Fruit fly (Drosophila melanogaster): ENCODE measurements around the gene Hsp68.

Hsp68 gene

dm6 chr3R:24073703-24074102 is 16.6 kb upstream of the Hsp68 start (continued):
- peak; percentile 8 for TF ChIP-seq zf30C (GFP tag; optimal IDR thresholded peaks at IDR 0.05)
- peak; percentile 21 for TF ChIP-seq cwo (GFP tag; optimal IDR thresholded peaks at IDR 0.05)
- TF ChIP-seq ham (GFP tag; IDR thresholded peaks at IDR 0.05): no peak
- TF ChIP-seq CG17829 (tag; optimal IDR thresholded peaks at IDR 0.05): no peak
- no peak; the same call in 1 of the 2 replicates for TF ChIP-seq CG3847 (GFP tag; IDR thresholded peaks at IDR 0.05)
- TF ChIP-seq CG6689 (GFP tag; IDR thresholded peaks at IDR 0.05): no peak
- no peak for TF ChIP-seq CG11247 (GFP tag; IDR thresholded peaks at IDR 0.05)
- TF ChIP-seq jing (GFP tag; optimal IDR thresholded peaks at IDR 0.05): no peak
- no peak for TF ChIP-seq CG18011 (GFP tag; optimal IDR thresholded peaks at IDR 0.05)
- no peak for TF ChIP-seq HLHmδ (GFP tag; optimal IDR thresholded peaks at IDR 0.05)
- no peak for TF ChIP-seq CG10209 (GFP tag; optimal IDR thresholded peaks at IDR 0.05)
- no peak for TF ChIP-seq inv (GFP tag; IDR thresholded peaks at IDR 0.05; ENCODE audit: partially characterized antibody)
- peak; percentile 21 for TF ChIP-seq CoRest (tag; optimal IDR thresholded peaks at IDR 0.05)
- 0 out of 2 replicates have a peak, but pooled peaks have one; percentile 10 for TF ChIP-seq CG9932 (GFP tag; IDR thresholded peaks at IDR 0.05)
- TF ChIP-seq gem (tag; optimal IDR thresholded peaks at IDR 0.05): peak; percentile 28
- peak; percentile 54; the same call in 2 of the 3 replicates for TF ChIP-seq row (GFP tag; IDR thresholded peaks at IDR 0.05)
- no peak for TF ChIP-seq CG17328 (GFP tag; IDR thresholded peaks at IDR 0.05)
- TF ChIP-seq Max (GFP tag; optimal IDR thresholded peaks at IDR 0.05): no peak
- TF ChIP-seq sens (GFP tag): peak; percentile 37
- peak; percentile 65; the same call in 2 of the 3 replicates for TF ChIP-seq Dbx (GFP tag; IDR thresholded peaks at IDR 0.05)

- TF ChIP-seq CG9817 (tag; optimal IDR thresholded peaks at IDR 0.05): no peak
- no peak for TF ChIP-seq Lpt (GFP tag; optimal IDR thresholded peaks at IDR 0.05)
- no peak for TF ChIP-seq stc (GFP tag; IDR thresholded peaks at IDR 0.05)
- TF ChIP-seq Dp (GFP tag; optimal IDR thresholded peaks at IDR 0.05): no peak
- TF ChIP-seq Abd-B (GFP tag; optimal IDR thresholded peaks at IDR 0.05): no peak
- TF ChIP-seq CG11723 (GFP tag; optimal IDR thresholded peaks at IDR 0.05): no peak
- no peak for TF ChIP-seq CG42726 (GFP tag; IDR thresholded peaks at IDR 0.05; ENCODE audit: partially characterized antibody)
- peak; percentile 96 for TF ChIP-seq CG13894 (tag; optimal IDR thresholded peaks at IDR 0.05)
- no peak for TF ChIP-seq trem (tag; optimal IDR thresholded peaks at IDR 0.05)
Measured at dm6 chr3R:24069965-24070364, 12.9 kb upstream of the Hsp68 start.

- TF ChIP-seq CG32532 (GFP tag; IDR thresholded peaks at IDR 0.05) (peak; percentile 57; the same call in 1 of the 2 replicates), CG2116 (GFP tag; optimal IDR thresholded peaks at IDR 0.05) (no peak), CG13775 (GFP tag; optimal IDR thresholded peaks at IDR 0.05) (no peak), dysf (GFP tag; IDR thresholded peaks at IDR 0.05) (peak; percentile 36; the same call in 1 of the 3 replicates), CG17385 (GFP tag; optimal IDR thresholded peaks at IDR 0.05) (peak; percentile 16), CG14050 (GFP tag; IDR thresholded peaks at IDR 0.05) (peak; percentile 37; the same call in 1 of the 3 replicates), bcd (GFP tag; optimal IDR thresholded peaks at IDR 0.05) (no peak), CG17829 (tag; optimal IDR thresholded peaks at IDR 0.05) (no peak), Fer3 (tag; optimal IDR thresholded peaks at IDR 0.05) (peak; percentile 3), CG30403 (GFP tag; optimal IDR thresholded peaks at IDR 0.05) (peak; percentile 12), CG12769 (tag; optimal IDR thresholded peaks at IDR 0.05) (peak; percentile 22), fd3F (GFP tag; optimal IDR thresholded peaks at IDR 0.05) (peak; percentile 12), CG6813 (GFP tag; optimal IDR thresholded peaks at IDR 0.05) (no peak), Xbp1 (GFP tag; optimal IDR thresholded peaks at IDR 0.05) (peak; percentile 23), Hand (GFP tag; optimal IDR thresholded peaks at IDR 0.05) (peak; percentile 9), pzg (GFP tag; optimal IDR thresholded peaks at IDR 0.05) (no peak), lilli (GFP tag; optimal IDR thresholded peaks at IDR 0.05) (peak; percentile 30), chif (GFP tag; optimal IDR thresholded peaks at IDR 0.05) (peak in 1 of 2 experiments; percentile 14), sc (optimal IDR thresholded peaks at IDR 0.05) (no peak), sc (GFP tag; optimal IDR thresholded peaks at IDR 0.05) (no peak), nerfin-2 (GFP tag; IDR thresholded peaks at IDR 0.05; ENCODE audit: partially characterized antibody) (no peak), mam (GFP tag; optimal IDR thresholded peaks at IDR 0.05) (peak; percentile 31)
Measured at dm6 chr3R:24068830-24069229, 11.7 kb upstream of the Hsp68 start.

Data from whole organism, embryonic.